Worm (Caenorhabditis elegans) whole organism, young adult: Measurements from ENCODE around the gene ptl-1.
A peak's percentile ranks its signal among the peaks of the same experiment; 100 is the strongest.

Experiments
- D2030.7 ChIP-seq: fragments of 200-800 bp; sonication (Bioruptor generic); IDR thresholded peaks from 2 replicates; pipeline ENCODE4 v1.3.6; 2022; ENCODE audit warnings: missing genetic modification reagents, missing genetic modification characterization, missing compliant biosample characterization
- F10E7.11 ChIP-seq: sonication (generic microtip); optimal IDR thresholded peaks from 2 replicates; lab custom pipeline; 2017; ENCODE audit warnings: mild to moderate bottlenecking, missing genetic modification characterization, moderate library complexity, missing compliant biosample characterization
- F33H1.4 ChIP-seq: fragments of 200-800 bp; sonication (Bioruptor generic); IDR thresholded peaks from 2 replicates; pipeline ENCODE4 v1.3.6; 2022; ENCODE audit warnings: missing genetic modification reagents, missing genetic modification characterization, missing compliant biosample characterization
- F55B11.4 ChIP-seq: sonication (generic microtip); optimal IDR thresholded peaks from 2 replicates; lab custom pipeline; 2016; ENCODE audit warnings: missing compliant biosample characterization, missing genetic modification characterization, borderline replicate concordance; ENCODE audit not compliant: insufficient read depth
- K11D2.4 ChIP-seq: fragments of 200-800 bp; sonication (Bioruptor generic); IDR thresholded peaks from 2 replicates; pipeline ENCODE4 v1.3.6; 2022; ENCODE audit warnings: missing genetic modification reagents, missing genetic modification characterization, missing compliant biosample characterization
- K12H6.12 ChIP-seq: fragments of 200-800 bp; sonication (Bioruptor generic); optimal IDR thresholded peaks from 2 replicates; lab custom pipeline; 2018; ENCODE audit warnings: mild to moderate bottlenecking, missing genetic modification characterization, missing compliant biosample characterization
- Y53F4B.3 ChIP-seq: fragments of 200-800 bp; sonication (Bioruptor generic); IDR thresholded peaks from 2 replicates; pipeline ENCODE4 v1.3.6; 2022; ENCODE audit warnings: missing genetic modification reagents, missing genetic modification characterization, missing compliant biosample characterization
- Y53G8AR.9 ChIP-seq: fragments of 200-800 bp; sonication (Bioruptor generic); conservative IDR thresholded peaks from 2 replicates; pipeline ENCODE4 v1.3.6; 2022; ENCODE audit warnings: missing genetic modification reagents, missing genetic modification characterization, missing compliant biosample characterization
- ZK185.1 ChIP-seq: sonication (generic microtip); optimal IDR thresholded peaks from 2 replicates; lab custom pipeline; 2016; ENCODE audit warnings: mild to moderate bottlenecking, missing genetic modification characterization, missing compliant biosample characterization; ENCODE audit not compliant: poor library complexity, severe bottlenecking
- akir-1 ChIP-seq: fragments of 200-800 bp; sonication (Bioruptor generic); optimal IDR thresholded peaks from 2 replicates; lab custom pipeline; 2018; ENCODE audit warnings: mild to moderate bottlenecking, missing genetic modification characterization, moderate library complexity, missing compliant biosample characterization
- atf-7 ChIP-seq: sonication (generic microtip); optimal IDR thresholded peaks from 2 replicates; lab custom pipeline; 2017; ENCODE audit warnings: mild to moderate bottlenecking, missing genetic modification characterization, missing compliant biosample characterization
- athp-1 ChIP-seq: sonication (generic microtip); optimal IDR thresholded peaks from 2 replicates; lab custom pipeline; 2017; ENCODE audit warnings: mild to moderate bottlenecking, missing genetic modification characterization, missing compliant biosample characterization
- attf-3 ChIP-seq: fragments of 200-800 bp; sonication (Bioruptor generic); conservative IDR thresholded peaks from 2 replicates; pipeline ENCODE4 v1.3.6; 2022; ENCODE audit warnings: missing genetic modification reagents, missing genetic modification characterization, missing compliant biosample characterization
- bed-1 ChIP-seq: fragments of 200-800 bp; sonication (Bioruptor generic); IDR thresholded peaks from 2 replicates; pipeline ENCODE4 v1.3.6; 2022; ENCODE audit warnings: missing genetic modification reagents, missing genetic modification characterization, missing compliant biosample characterization
- bed-2 ChIP-seq: fragments of 200-800 bp; sonication (Bioruptor generic); IDR thresholded peaks from 2 replicates; pipeline ENCODE4 v1.3.6; 2022; ENCODE audit warnings: missing genetic modification reagents, missing genetic modification characterization, missing compliant biosample characterization
- ccch-3 ChIP-seq: fragments of 200-800 bp; sonication (Bioruptor generic); optimal IDR thresholded peaks from 2 replicates; lab custom pipeline; 2018; ENCODE audit warnings: mild to moderate bottlenecking, missing genetic modification characterization, missing compliant biosample characterization
- cebp-1 ChIP-seq, 2 experiments: fragments of 200-800 bp in 1 of 2; sonication (Bioruptor generic) in 1 of 2; sonication (generic microtip) in 1 of 2; IDR thresholded peaks in 1 of 2; optimal IDR thresholded peaks in 1 of 2; 2 replicates each; pipeline versions ENCODE4 v1.3.6 to Lab custom; 2017 to 2022; ENCODE audit warnings: missing compliant biosample characterization in 2 of 2, missing genetic modification characterization in 2 of 2, mild to moderate bottlenecking in 1 of 2, missing genetic modification reagents in 1 of 2, moderate library complexity in 1 of 2
- ceh-79 ChIP-seq: sonication (generic microtip); optimal IDR thresholded peaks from 2 replicates; lab custom pipeline; 2017; ENCODE audit warnings: mild to moderate bottlenecking, missing genetic modification characterization, missing compliant biosample characterization
- ceh-91 ChIP-seq: fragments of 200-800 bp; sonication (Bioruptor generic); IDR thresholded peaks from 2 replicates; pipeline ENCODE4 v1.3.6; 2022; ENCODE audit warnings: missing genetic modification reagents, missing genetic modification characterization, missing compliant biosample characterization
- dox-1 ChIP-seq: fragments of 200-800 bp; sonication (Bioruptor generic); IDR thresholded peaks from 2 replicates; pipeline ENCODE4 v1.3.6; 2022; ENCODE audit warnings: missing genetic modification reagents, missing genetic modification characterization, missing compliant biosample characterization
- egl-44 ChIP-seq: fragments of 200-800 bp; sonication (Bioruptor generic); IDR thresholded peaks from 2 replicates; pipeline ENCODE4 v1.3.6; 2022; ENCODE audit warnings: missing genetic modification reagents, missing genetic modification characterization, missing compliant biosample characterization
- egrh-3 ChIP-seq: fragments of 200-800 bp; sonication (Bioruptor generic); IDR thresholded peaks from 2 replicates; pipeline ENCODE4 v1.3.6; 2022; ENCODE audit warnings: missing genetic modification reagents, missing genetic modification characterization, missing compliant biosample characterization
- ets-4 ChIP-seq: fragments of 200-800 bp; sonication (Bioruptor generic); optimal IDR thresholded peaks from 2 replicates; lab custom pipeline; 2018; ENCODE audit warnings: mild to moderate bottlenecking, missing genetic modification characterization, missing compliant biosample characterization
- hlh-12 ChIP-seq: sonication (generic microtip); optimal IDR thresholded peaks from 2 replicates; lab custom pipeline; 2016; ENCODE audit warnings: missing genetic modification characterization, missing compliant biosample characterization
- hlh-26 ChIP-seq: fragments of 200-800 bp; sonication (Bioruptor generic); conservative IDR thresholded peaks from 2 replicates; pipeline ENCODE4 v1.3.6; 2022; ENCODE audit warnings: missing genetic modification reagents, missing genetic modification characterization, missing compliant biosample characterization
- hmg-20 ChIP-seq: fragments of 200-800 bp; sonication (Bioruptor generic); IDR thresholded peaks from 2 replicates; pipeline ENCODE4 v1.3.6; 2022; ENCODE audit warnings: missing genetic modification reagents, missing genetic modification characterization, missing compliant biosample characterization
- hsf-1 ChIP-seq: fragments of 200-800 bp; sonication (Bioruptor generic); IDR thresholded peaks from 2 replicates; pipeline ENCODE4 v1.3.6; 2022; ENCODE audit warnings: missing genetic modification reagents, missing genetic modification characterization, missing compliant biosample characterization
- lag-1 ChIP-seq: fragments of 200-800 bp; sonication (Bioruptor generic); IDR thresholded peaks from 2 replicates; pipeline ENCODE4 v1.3.6; 2022; ENCODE audit warnings: missing genetic modification reagents, missing genetic modification characterization, missing compliant biosample characterization
- let-607 ChIP-seq, 2 experiments: fragments of 200-800 bp in 1 of 2; sonication (Bioruptor generic) in 1 of 2; sonication (generic microtip) in 1 of 2; optimal IDR thresholded peaks; 2 replicates each; lab custom pipeline; 2016 to 2018; ENCODE audit warnings: mild to moderate bottlenecking in 2 of 2, missing compliant biosample characterization in 2 of 2, missing genetic modification characterization in 2 of 2, moderate library complexity in 2 of 2, missing genotype in 1 of 2
- lin-35 ChIP-seq, 3 experiments: fragments of 150-350 bp in 2 of 3; sonication (generic microtip) in 1 of 3; optimal IDR thresholded peaks; 2 replicates each; lab custom pipeline; 2014 to 2018; ENCODE audit warnings: missing biosample characterization in 3 of 3, missing genetic modification characterization in 3 of 3, missing genetic modification reagents in 3 of 3
- lin-40 ChIP-seq: sonication (generic microtip); optimal IDR thresholded peaks from 2 replicates; lab custom pipeline; 2016; ENCODE audit warnings: missing genetic modification characterization, mild to moderate bottlenecking, missing compliant biosample characterization, missing genotype, missing genetic modification reagents
- lsl-1 ChIP-seq: fragments of 200-800 bp; sonication (Bioruptor generic); optimal IDR thresholded peaks from 2 replicates; lab custom pipeline; 2018; ENCODE audit warnings: mild to moderate bottlenecking, missing genetic modification characterization, moderate library complexity, missing compliant biosample characterization
- nhr-179 ChIP-seq: sonication (generic microtip); optimal IDR thresholded peaks from 2 replicates; lab custom pipeline; 2016; ENCODE audit warnings: mild to moderate bottlenecking, missing genetic modification characterization, missing compliant biosample characterization
- rcor-1 ChIP-seq: fragments of 200-800 bp; sonication (Bioruptor generic); IDR thresholded peaks from 2 replicates; pipeline ENCODE4 v1.3.6; 2022; ENCODE audit warnings: missing genetic modification reagents, missing genetic modification characterization, missing compliant biosample characterization
- snpc-3.4 ChIP-seq: sonication (generic microtip); optimal IDR thresholded peaks from 2 replicates; lab custom pipeline; 2017; ENCODE audit warnings: missing genetic modification characterization, mild to moderate bottlenecking, missing compliant biosample characterization, antibody characterized with exemption, moderate library complexity, missing genotype, missing genetic modification reagents
- sptf-2 ChIP-seq: fragments of 200-800 bp; sonication (Bioruptor generic); optimal IDR thresholded peaks from 2 replicates; lab custom pipeline; 2018; ENCODE audit warnings: mild to moderate bottlenecking, missing genetic modification characterization, missing compliant biosample characterization
- tlf-1 ChIP-seq: fragments of 200-800 bp; sonication (Bioruptor generic); optimal IDR thresholded peaks from 2 replicates; lab custom pipeline; 2018; ENCODE audit warnings: mild to moderate bottlenecking, missing genetic modification characterization, missing compliant biosample characterization
- unc-130 ChIP-seq: sonication (generic microtip); optimal IDR thresholded peaks from 2 replicates; lab custom pipeline; 2016; ENCODE audit warnings: missing genetic modification reagents, missing genetic modification characterization, missing compliant biosample characterization
- xnd-1 ChIP-seq: sonication (generic microtip); optimal IDR thresholded peaks from 2 replicates; lab custom pipeline; 2016; ENCODE audit warnings: missing genotype, missing genetic modification reagents, missing genetic modification characterization, missing compliant biosample characterization
- zim-3 ChIP-seq: sonication (generic microtip); optimal IDR thresholded peaks from 2 replicates; lab custom pipeline; 2017; ENCODE audit warnings: mild to moderate bottlenecking, missing genetic modification characterization, moderate library complexity, missing compliant biosample characterization

Gene ptl-1

DNA sequence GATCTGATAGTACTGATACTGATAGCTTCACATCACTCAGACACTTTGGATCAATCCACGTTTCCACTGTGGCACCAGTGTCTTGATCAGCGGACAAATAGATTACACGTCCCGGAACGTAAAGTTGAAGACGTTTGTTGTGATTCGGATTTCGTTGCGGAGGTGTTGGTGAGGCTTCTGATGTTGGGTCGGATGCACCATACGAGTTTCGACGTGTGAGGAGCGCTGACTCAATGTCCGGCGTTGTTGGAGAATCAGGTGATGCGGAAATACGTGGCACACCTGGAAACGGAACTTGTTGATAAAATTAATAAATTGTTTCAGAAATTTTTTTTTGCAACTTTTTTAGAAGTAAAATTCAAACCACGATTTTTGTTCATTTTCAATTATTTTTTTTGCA is 13.8 kb downstream of the ptl-1 start, which contains the start of gene alh-11:
Gene alh-11, minus strand, starts transcription at position 101 of the 400 bp plus-strand sequence.
- TF ChIP-seq egl-44 (GFP tag; lab: Robert Waterston, UW): no peak
- TF ChIP-seq atf-7 (tag; lab: Kevin White, UChicago): no peak
- TF ChIP-seq F10E7.11 (tag; lab: Kevin White, UChicago): no peak
- TF ChIP-seq athp-1 (tag; lab: Kevin White, UChicago): no peak
- TF ChIP-seq bed-2 (GFP tag; lab: Robert Waterston, UW): no peak
- no peak for TF ChIP-seq F55B11.4 (tag; lab: Kevin White, UChicago)
- TF ChIP-seq hlh-26: no peak
- TF ChIP-seq rcor-1 (GFP tag; lab: Robert Waterston, UW): no peak
- no peak for TF ChIP-seq akir-1 (GFP tag; lab: Kevin White, UChicago)
- TF ChIP-seq bed-1 (GFP tag; lab: Robert Waterston, UW): no peak
- no peak for TF ChIP-seq attf-3
- no peak for TF ChIP-seq zim-3

DNA sequence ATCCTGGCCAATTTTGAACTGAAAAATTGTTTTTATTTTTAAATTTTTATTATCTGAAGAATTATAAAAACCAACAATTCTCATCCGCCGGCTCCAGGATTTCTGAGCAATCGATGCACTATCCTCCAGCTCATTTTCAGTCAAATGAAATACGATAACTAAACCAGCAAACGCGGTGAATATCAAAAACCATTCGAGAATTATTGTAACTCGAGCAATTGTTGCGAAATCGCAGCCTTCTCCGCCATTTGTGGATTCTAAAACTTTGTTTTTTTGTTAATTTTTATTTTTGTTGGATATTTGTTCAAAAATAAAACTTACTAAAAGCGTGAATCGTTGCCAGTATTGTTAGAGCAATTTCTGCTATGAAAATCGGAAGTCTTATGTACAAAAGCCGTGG is 17.5 kb downstream of the ptl-1 start:
- TF ChIP-seq Y53F4B.3 (GFP tag; lab: Robert Waterston, UW) (no peak), snpc-3.4 (tag; lab: Kevin White, UChicago) (no peak), sptf-2 (GFP tag; lab: Kevin White, UChicago) (no peak), Y53G8AR.9 (no peak), attf-3 (no peak), cebp-1 (GFP tag; IDR thresholded peaks at IDR 0.05; lab: Robert Waterston, UW) (0 out of 2 replicates have a peak, but pooled peaks have one; percentile 9), cebp-1 (tag; optimal IDR thresholded peaks at IDR 0.05; lab: Kevin White, UChicago) (peak; percentile 80)

DNA sequence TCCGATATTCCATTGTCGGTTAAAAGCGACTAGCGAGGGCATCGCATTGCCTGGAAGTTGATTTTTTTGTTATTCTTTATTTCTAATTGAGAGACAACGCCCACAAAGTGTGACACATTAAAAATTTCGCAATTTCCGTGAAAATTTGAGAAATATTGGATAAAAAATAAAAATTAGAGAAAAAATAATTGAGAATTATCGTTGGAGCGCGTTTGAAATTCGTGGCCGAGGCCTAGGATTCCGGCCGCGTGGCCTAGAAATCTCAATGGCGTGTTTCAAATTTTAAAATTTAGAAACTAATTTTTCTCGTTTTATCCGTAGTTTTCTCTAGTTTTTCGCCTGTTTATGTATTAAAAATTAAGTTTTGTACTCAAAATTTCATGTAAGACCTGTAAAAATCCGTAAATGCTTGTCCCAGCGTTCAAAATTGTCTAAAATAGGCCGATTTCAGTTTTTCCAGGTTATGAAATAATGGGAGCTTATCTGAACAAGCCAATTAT is 18.3 kb downstream of the ptl-1 start, which contains the start of the genes dagl-2 and ppm-1.G:
Gene dagl-2, minus strand, starts transcription at position 52 of the 500 bp plus-strand sequence.
Gene ppm-1.G, plus strand, starts transcription at position 450 of the 500 bp plus-strand sequence.
- TF ChIP-seq D2030.7 (GFP tag; lab: Robert Waterston, UW) (no peak), lsl-1 (GFP tag; lab: Kevin White, UChicago) (peak; percentile 41), tlf-1 (GFP tag; lab: Kevin White, UChicago) (no peak), K12H6.12 (peak; percentile 30), ceh-79 (tag; lab: Kevin White, UChicago) (no peak), dox-1 (peak; percentile 69), lin-35 (GFP tag; optimal IDR thresholded peaks at IDR 0.05; lab: Kevin White, UChicago) (no peak), F33H1.4 (peak; percentile 47; the same call in 1 of the 2 replicates), ets-4 (no peak), let-607 (tag; optimal IDR thresholded peaks at IDR 0.05; lab: Kevin White, UChicago) (peak in 1 of 2 experiments; percentile 2), lag-1 (GFP tag; lab: Robert Waterston, UW) (no peak), K11D2.4 (0 out of 2 replicates have a peak, but pooled peaks have one; percentile 23), hsf-1 (GFP tag; lab: Robert Waterston, UW) (no peak), ceh-91 (GFP tag; lab: Robert Waterston, UW) (no peak), cebp-1 (GFP tag; IDR thresholded peaks at IDR 0.05; lab: Robert Waterston, UW) (peak; percentile 97), cebp-1 (tag; optimal IDR thresholded peaks at IDR 0.05; lab: Kevin White, UChicago) (peak; percentile 99), hlh-26 (no peak), bed-2 (GFP tag; lab: Robert Waterston, UW) (0 out of 2 replicates have a peak, but pooled peaks have one; percentile 20), lin-40 (peak; percentile 52), xnd-1 (tag; lab: Kevin White, UChicago) (no peak), hlh-12 (tag; lab: Kevin White, UChicago) (no peak), zim-3 (no peak), unc-130 (GFP tag; lab: Kevin White, UChicago) (peak; percentile 42), egrh-3 (no peak), Y53F4B.3 (GFP tag; lab: Robert Waterston, UW) (no peak), snpc-3.4 (tag; lab: Kevin White, UChicago) (peak; percentile 21), F55B11.4 (tag; lab: Kevin White, UChicago) (no peak), akir-1 (GFP tag; lab: Kevin White, UChicago) (no peak), hmg-20 (no peak), ccch-3 (no peak), ZK185.1 (tag; lab: Kevin White, UChicago) (peak; percentile 38), nhr-179 (tag; lab: Kevin White, UChicago) (no peak), atf-7 (tag; lab: Kevin White, UChicago) (no peak), sptf-2 (GFP tag; lab: Kevin White, UChicago) (no peak)
